Fruit fly (Drosophila melanogaster) whole organism, embryonic: ENCODE data around the gene stac.

Experiments
- CG10147 ChIP-seq: fragments of 200-800 bp; sonication (Bioruptor generic); optimal IDR thresholded peaks from 2 replicates; lab custom pipeline; 2019; ENCODE audit warnings: missing biosample characterization, mild to moderate bottlenecking, missing genetic modification characterization, moderate library complexity
- CG10654 ChIP-seq: fragments of 200-800 bp; sonication (Bioruptor generic); optimal IDR thresholded peaks from 2 replicates; lab custom pipeline; 2016; ENCODE audit warnings: missing biosample characterization, missing genetic modification characterization
- CG11456 ChIP-seq: fragments of 200-800 bp; sonication (Bioruptor generic); IDR thresholded peaks from 3 replicates; pipeline ENCODE4 v1.3.6; 2022; ENCODE audit warnings: missing biosample characterization, missing genetic modification characterization
- CG12236 ChIP-seq: fragments of 200-800 bp; sonication (Bioruptor generic); optimal IDR thresholded peaks from 2 replicates; lab custom pipeline; 2016; ENCODE audit warnings: missing biosample characterization, missing genetic modification characterization
- CG12391 ChIP-seq: fragments of 200-800 bp; sonication (Bioruptor generic); optimal IDR thresholded peaks from 3 replicates; lab custom pipeline; 2018; ENCODE audit warnings: missing biosample characterization, mild to moderate bottlenecking, missing genetic modification characterization, moderate library complexity
- CG12659 ChIP-seq: fragments of 200-800 bp; sonication (Bioruptor generic); optimal IDR thresholded peaks from 3 replicates; lab custom pipeline; 2017; ENCODE audit warnings: mild to moderate bottlenecking, missing biosample characterization, missing genetic modification reagents, missing genetic modification characterization
- CG12769 ChIP-seq: fragments of 200-800 bp; sonication (Bioruptor generic); optimal IDR thresholded peaks from 2 replicates; lab custom pipeline; 2019; ENCODE audit warnings: missing biosample characterization, mild to moderate bottlenecking, missing genetic modification characterization, moderate library complexity
- CG13287 ChIP-seq: fragments of 200-800 bp; sonication (Bioruptor generic); IDR thresholded peaks from 2 replicates; pipeline ENCODE4 v1.3.6; 2022; ENCODE audit warnings: missing biosample characterization, missing genetic modification characterization; ENCODE audit not compliant: partially characterized antibody
- CG15073 ChIP-seq: fragments of 200-800 bp; sonication (Bioruptor generic); optimal IDR thresholded peaks from 2 replicates; lab custom pipeline; 2016; ENCODE audit warnings: missing biosample characterization, missing genetic modification characterization
- CG15514 ChIP-seq: fragments of 200-800 bp; sonication (Bioruptor generic); optimal IDR thresholded peaks from 3 replicates; lab custom pipeline; 2017; ENCODE audit warnings: missing biosample characterization, missing genetic modification characterization, mild to moderate bottlenecking, moderate library complexity, missing genetic modification reagents
- CG17359 ChIP-seq: fragments of 200-800 bp; sonication (Bioruptor generic); optimal IDR thresholded peaks from 3 replicates; lab custom pipeline; 2018; ENCODE audit warnings: missing biosample characterization, mild to moderate bottlenecking, missing genetic modification characterization, moderate library complexity
- CG30020 ChIP-seq: fragments of 200-800 bp; optimal IDR thresholded peaks from 2 replicates; lab custom pipeline; 2019; ENCODE audit warnings: missing biosample characterization, mild to moderate bottlenecking, missing genetic modification characterization, moderate library complexity
- CG30403 ChIP-seq: fragments of 200-800 bp; sonication (Bioruptor generic); optimal IDR thresholded peaks from 3 replicates; lab custom pipeline; 2016; ENCODE audit warnings: missing biosample characterization, missing genetic modification characterization
- CG32772 ChIP-seq: fragments of 200-800 bp; sonication (Bioruptor generic); IDR thresholded peaks from 2 replicates; pipeline ENCODE4 v1.3.6; 2022; ENCODE audit warnings: missing biosample characterization, missing genetic modification characterization
- CG3281 ChIP-seq: fragments of 200-800 bp; sonication (Bioruptor generic); optimal IDR thresholded peaks from 3 replicates; lab custom pipeline; 2017; ENCODE audit warnings: missing biosample characterization, mild to moderate bottlenecking, missing genetic modification characterization
- CG34422 ChIP-seq: fragments of 200-800 bp; sonication (Bioruptor generic); IDR thresholded peaks from 3 replicates; pipeline ENCODE4 v1.3.6; 2022; ENCODE audit warnings: missing biosample characterization, missing genetic modification characterization
- CG4360 ChIP-seq: fragments of 200-800 bp; sonication (Bioruptor generic); IDR thresholded peaks from 2 replicates; pipeline ENCODE4 v1.3.6; 2022; ENCODE audit warnings: missing biosample characterization, missing genetic modification characterization
- CG4707 ChIP-seq: fragments of 200-800 bp; sonication (Bioruptor generic); optimal IDR thresholded peaks from 2 replicates; lab custom pipeline; 2018; ENCODE audit warnings: missing biosample characterization, mild to moderate bottlenecking, missing genetic modification characterization, moderate library complexity
- CG6683 ChIP-seq: fragments of 200-800 bp; sonication (Bioruptor generic); optimal IDR thresholded peaks from 2 replicates; lab custom pipeline; 2017; ENCODE audit warnings: missing biosample characterization, mild to moderate bottlenecking, missing genetic modification characterization, missing genetic modification reagents
- CG7745 ChIP-seq: fragments of 200-800 bp; sonication (Bioruptor generic); optimal IDR thresholded peaks from 2 replicates; lab custom pipeline; 2018; ENCODE audit warnings: missing biosample characterization, mild to moderate bottlenecking, missing genetic modification characterization, moderate library complexity
- CHES-1-like ChIP-seq: fragments of 200-800 bp; sonication (Bioruptor generic); optimal IDR thresholded peaks from 2 replicates; lab custom pipeline; 2016; ENCODE audit warnings: missing biosample characterization, missing genetic modification characterization
- Dref ChIP-seq: fragments of 200-800 bp; sonication (Bioruptor generic); IDR thresholded peaks from 2 replicates; pipeline ENCODE4 v1.3.6; 2022; ENCODE audit warnings: missing biosample characterization, missing genetic modification characterization
- Drgx ChIP-seq: fragments of 200-800 bp; sonication (Bioruptor generic); IDR thresholded peaks from 2 replicates; pipeline ENCODE4 v1.3.6; 2022; ENCODE audit warnings: missing biosample characterization, missing genetic modification characterization
- H2.0 ChIP-seq: fragments of 200-800 bp; sonication (Bioruptor generic); IDR thresholded peaks from 2 replicates; pipeline ENCODE4 v1.3.6; 2022; ENCODE audit warnings: missing biosample characterization, missing genetic modification characterization
- HLH54F ChIP-seq: fragments of 200-800 bp; sonication (Bioruptor generic); optimal IDR thresholded peaks from 3 replicates; lab custom pipeline; 2016; ENCODE audit warnings: missing biosample characterization, missing genetic modification characterization
- Hsf ChIP-seq: fragments of 200-800 bp; sonication (Bioruptor generic); optimal IDR thresholded peaks from 3 replicates; lab custom pipeline; 2016; ENCODE audit warnings: missing biosample characterization, missing genetic modification characterization
- Lhr ChIP-seq: fragments of 200-800 bp; sonication (Bioruptor generic); optimal IDR thresholded peaks from 3 replicates; lab custom pipeline; 2017; ENCODE audit warnings: mild to moderate bottlenecking, missing biosample characterization, missing genetic modification reagents, missing genetic modification characterization
- NC2α ChIP-seq: fragments of 200-800 bp; sonication (Bioruptor generic); optimal IDR thresholded peaks from 2 replicates; lab custom pipeline; 2016; ENCODE audit warnings: missing biosample characterization, missing genetic modification characterization
- Rx ChIP-seq: fragments of 200-800 bp; sonication (Bioruptor generic); IDR thresholded peaks from 2 replicates; pipeline ENCODE4 v1.3.6; 2022; ENCODE audit warnings: missing biosample characterization, missing genetic modification characterization
- Xbp1 ChIP-seq: fragments of 200-800 bp; sonication (Bioruptor generic); optimal IDR thresholded peaks from 3 replicates; lab custom pipeline; 2016; ENCODE audit warnings: missing biosample characterization, mild to moderate bottlenecking, missing genetic modification characterization
- Xrp1 ChIP-seq: fragments of 200-800 bp; sonication (Bioruptor generic); IDR thresholded peaks from 2 replicates; pipeline ENCODE4 v1.3.6; 2022; ENCODE audit warnings: missing biosample characterization, missing genetic modification characterization
- dimm ChIP-seq: fragments of 200-800 bp; sonication (Bioruptor generic); IDR thresholded peaks from 2 replicates; pipeline ENCODE4 v1.3.6; 2022; ENCODE audit warnings: missing biosample characterization, missing genetic modification characterization
- dpn ChIP-seq, 2 experiments: fragments of 200-800 bp; sonication (Bioruptor generic); optimal IDR thresholded peaks; 3 replicates each; lab custom pipeline; 2016; ENCODE audit warnings: missing biosample characterization in 2 of 2, missing genetic modification characterization in 2 of 2
- gfzf ChIP-seq: fragments of 200-800 bp; sonication (Bioruptor generic); optimal IDR thresholded peaks from 2 replicates; lab custom pipeline; 2016; ENCODE audit warnings: missing biosample characterization, mild to moderate bottlenecking, missing genetic modification characterization, moderate library complexity
- klu ChIP-seq: fragments of 200-800 bp; sonication (Bioruptor generic); IDR thresholded peaks from 2 replicates; pipeline ENCODE4 v1.3.6; 2022; ENCODE audit warnings: missing biosample characterization, missing genetic modification characterization
- lola ChIP-seq, 3 experiments: fragments of >200 bp in 2 of 3; fragments of 200-800 bp in 1 of 3; sonication (Bioruptor generic) in 1 of 3; optimal IDR thresholded peaks; 2 replicates each; lab custom pipeline; 2017 to 2019; ENCODE audit warnings: missing biosample characterization in 3 of 3, missing genetic modification characterization in 3 of 3, mild to moderate bottlenecking in 1 of 3, moderate library complexity in 1 of 3
- mirr ChIP-seq: fragments of 200-800 bp; sonication (Bioruptor generic); optimal IDR thresholded peaks from 3 replicates; lab custom pipeline; 2018; ENCODE audit warnings: missing biosample characterization, mild to moderate bottlenecking, missing genetic modification characterization
- p53 ChIP-seq: fragments of 200-800 bp; sonication (Bioruptor generic); optimal IDR thresholded peaks from 2 replicates; lab custom pipeline; 2016; ENCODE audit warnings: missing biosample characterization, missing genetic modification characterization
- pfk ChIP-seq: fragments of 200-800 bp; sonication (Bioruptor generic); optimal IDR thresholded peaks from 2 replicates; lab custom pipeline; 2018; ENCODE audit warnings: missing biosample characterization, mild to moderate bottlenecking, missing genetic modification characterization, moderate library complexity
- pnt ChIP-seq: fragments of 200-800 bp; sonication (Bioruptor generic); optimal IDR thresholded peaks from 3 replicates; lab custom pipeline; 2016; ENCODE audit warnings: missing biosample characterization, missing genetic modification characterization
- prd ChIP-seq, 3 experiments: fragments of >200 bp in 2 of 3; fragments of 200-800 bp in 1 of 3; sonication (Bioruptor generic) in 1 of 3; optimal IDR thresholded peaks in 2 of 3; IDR thresholded peaks in 1 of 3; 2 replicates in 2 of 3; 3 replicates in 1 of 3; pipeline versions ENCODE4 v1.3.6 to Lab custom; 2017 to 2022; ENCODE audit warnings: missing biosample characterization in 1 of 3, missing genetic modification characterization in 1 of 3
- row ChIP-seq: fragments of 200-800 bp; sonication (Bioruptor generic); IDR thresholded peaks from 3 replicates; pipeline ENCODE4 v1.3.6; 2022; ENCODE audit warnings: missing biosample characterization, missing genetic modification characterization
- salm ChIP-seq: fragments of 200-800 bp; sonication (Bioruptor generic); optimal IDR thresholded peaks from 2 replicates; lab custom pipeline; 2018; ENCODE audit warnings: missing biosample characterization, mild to moderate bottlenecking, missing genetic modification characterization
- schlank ChIP-seq: fragments of 200-800 bp; sonication (Bioruptor generic); optimal IDR thresholded peaks from 2 replicates; lab custom pipeline; 2018; ENCODE audit warnings: missing biosample characterization, mild to moderate bottlenecking, missing genetic modification characterization
- sd ChIP-seq: fragments of 200-800 bp; sonication (Bioruptor generic); optimal IDR thresholded peaks from 3 replicates; lab custom pipeline; 2018; ENCODE audit warnings: missing biosample characterization, mild to moderate bottlenecking, missing genetic modification characterization, moderate library complexity
- sr ChIP-seq: fragments of 200-800 bp; sonication (Bioruptor generic); IDR thresholded peaks from 3 replicates; pipeline ENCODE4 v1.3.6; 2022; ENCODE audit warnings: missing biosample characterization, missing genetic modification characterization
- trh ChIP-seq: fragments of 200-800 bp; sonication (Bioruptor generic); optimal IDR thresholded peaks from 2 replicates; lab custom pipeline; 2016; ENCODE audit warnings: missing biosample characterization, missing genetic modification characterization
- ttk ChIP-seq: fragments of 200-800 bp; sonication (Bioruptor generic); IDR thresholded peaks from 2 replicates; pipeline ENCODE4 v2.1.2; 2022; ENCODE audit warnings: missing biosample characterization, missing genetic modification characterization
- z ChIP-seq: fragments of 200-800 bp; sonication (Bioruptor generic); IDR thresholded peaks from 3 replicates; pipeline ENCODE4 v1.3.6; 2022; ENCODE audit warnings: missing biosample characterization, missing genetic modification characterization

The stac gene

DNA sequence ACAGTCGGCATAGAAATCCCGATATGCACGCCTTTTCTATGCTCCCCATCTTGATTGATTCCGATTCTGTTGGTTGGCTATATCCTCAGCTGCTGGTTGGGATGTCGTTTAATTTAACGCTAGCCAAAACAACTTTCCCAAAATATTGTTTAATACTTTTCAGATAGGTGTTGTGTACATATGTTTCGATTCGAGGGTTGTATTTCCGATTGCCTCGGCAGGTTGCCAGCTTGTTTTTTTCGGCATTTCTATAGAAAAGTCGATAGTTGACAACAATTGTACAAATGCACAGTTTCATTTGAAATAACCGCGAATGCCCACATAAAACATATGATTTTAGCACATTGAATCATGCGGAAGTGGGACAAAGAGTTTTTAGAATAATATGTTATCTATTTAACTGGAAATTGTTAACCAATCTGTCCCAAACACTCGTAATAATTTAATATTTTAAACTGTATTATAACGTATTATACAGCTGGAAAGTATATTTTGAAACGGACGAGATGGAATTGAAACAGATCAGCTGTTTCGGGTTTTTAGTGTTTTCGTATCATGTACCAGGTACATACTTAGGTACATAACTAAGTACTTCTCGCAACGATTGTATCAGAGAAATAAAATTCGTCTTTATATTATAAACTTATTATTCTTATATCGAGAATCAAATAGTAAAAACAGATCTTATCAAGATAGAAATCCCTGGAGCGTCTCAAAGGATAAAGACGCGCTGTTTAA is 1.5 kb upstream of the stac start, which contains the start of gene CG31109 (continued):
- TF ChIP-seq CG10147 (GFP tag; lab: Kevin White, UChicago) (peak; percentile 40), Rx (GFP tag; lab: Robert Waterston, UW) (no peak), CG17359 (tag; lab: Kevin White, UChicago) (peak; percentile 2), CG6683 (no peak), CG4707 (GFP tag; lab: Kevin White, UChicago) (no peak), NC2α (GFP tag; lab: Kevin White, UChicago) (no peak), klu (GFP tag; lab: Robert Waterston, UW) (no peak), z (GFP tag; lab: Robert Waterston, UW) (no peak), pnt (GFP tag; lab: Kevin White, UChicago) (no peak), CG12769 (tag; lab: Kevin White, UChicago) (no peak), p53 (no peak), CG32772 (GFP tag; lab: Robert Waterston, UW) (no peak), lola (GFP tag; optimal IDR thresholded peaks at IDR 0.05; lab: Kevin White, UChicago) (peak in 1 of 3 experiments; percentile 5), sr (no peak), Xrp1 (GFP tag; lab: Robert Waterston, UW) (0 out of 2 replicates have a peak, but pooled peaks have one; percentile 8), CG15514 (GFP tag; lab: Kevin White, UChicago) (peak; percentile 62), CG10654 (GFP tag; lab: Kevin White, UChicago) (no peak), HLH54F (GFP tag; lab: Kevin White, UChicago) (no peak), pfk (GFP tag; lab: Kevin White, UChicago) (peak; percentile 94), Dref (GFP tag; lab: Robert Waterston, UW) (peak; percentile 78), schlank (no peak), CHES-1-like (peak; percentile 50), dimm (GFP tag; lab: Robert Waterston, UW) (no peak), gfzf (GFP tag; lab: Kevin White, UChicago) (peak; percentile 36), mirr (peak; percentile 54), row (GFP tag; lab: Robert Waterston, UW) (peak; percentile 70), CG30020 (tag; lab: Kevin White, UChicago) (peak; percentile 92), Xbp1 (GFP tag; lab: Kevin White, UChicago) (peak; percentile 20), CG12236 (GFP tag; lab: Kevin White, UChicago) (no peak), CG13287 (GFP tag; lab: Robert Waterston, UW) (peak; percentile 61), CG12659 (GFP tag; lab: Kevin White, UChicago) (peak; percentile 48), CG3281 (GFP tag; lab: Kevin White, UChicago) (no peak), CG12391 (tag; lab: Kevin White, UChicago) (peak; percentile 46), CG7745 (tag; lab: Kevin White, UChicago) (no peak), Drgx (GFP tag; lab: Robert Waterston, UW) (no peak), salm (tag; lab: Kevin White, UChicago) (no peak), sd (tag; lab: Kevin White, UChicago) (peak; percentile 26), prd (optimal IDR thresholded peaks at IDR 0.05; lab: Kevin White, UChicago) (no peak), prd (GFP tag; IDR thresholded peaks at IDR 0.05; lab: Robert Waterston, UW) (no peak), CG11456 (no peak), dpn (GFP tag; optimal IDR thresholded peaks at IDR 0.05; lab: Kevin White, UChicago) (peak in 1 of 2 experiments; percentile 4), CG4360 (no peak), CG34422 (GFP tag; lab: Robert Waterston, UW) (peak; percentile 48; the same call in 1 of the 3 replicates), Lhr (GFP tag; lab: Kevin White, UChicago) (peak; percentile 31), Hsf (GFP tag; lab: Kevin White, UChicago) (peak; percentile 2), ttk (GFP tag; lab: Robert Waterston, UW) (no peak), CG15073 (GFP tag; lab: Kevin White, UChicago) (no peak), H2.0 (GFP tag; lab: Robert Waterston, UW) (peak; percentile 35; the same call in 1 of the 2 replicates), trh (GFP tag; lab: Kevin White, UChicago) (no peak), CG30403 (GFP tag; lab: Kevin White, UChicago) (peak; percentile 18)
